ENCODE assay signal across 4 fruit fly cellular contexts in the genomic region with DNA sequence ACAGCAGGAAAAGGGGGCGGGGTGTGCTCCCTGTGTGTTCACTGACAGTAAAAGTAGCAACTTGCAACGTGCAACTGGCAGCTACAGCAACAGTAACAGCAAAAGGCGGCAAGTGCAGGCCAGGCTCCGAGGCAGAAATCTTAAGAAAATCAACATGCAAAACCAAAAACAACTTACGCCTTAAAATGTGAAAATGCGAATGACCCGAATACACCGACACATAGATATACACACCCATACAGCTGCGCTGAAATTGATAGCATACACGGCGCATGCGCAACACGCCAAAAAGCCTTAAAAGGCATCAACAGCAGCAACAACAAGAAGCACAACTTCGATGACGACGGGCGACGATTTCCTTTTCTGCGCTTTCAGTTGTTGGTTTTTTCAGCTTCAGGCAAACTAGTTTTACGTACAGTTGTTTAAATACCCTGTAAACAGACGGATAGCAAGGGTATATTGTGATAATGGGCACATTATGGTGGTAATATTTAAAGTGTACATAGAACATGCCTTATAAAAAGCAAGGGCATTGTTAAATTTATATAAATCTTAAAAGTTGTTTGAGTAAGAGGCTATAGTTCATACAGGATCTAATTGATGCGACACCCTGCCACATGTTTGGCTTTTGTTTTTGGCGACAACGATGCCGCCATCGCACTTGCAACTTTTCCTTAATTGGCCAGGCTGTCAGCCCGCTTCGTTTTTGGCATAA.
A peak's percentile ranks its signal among the peaks of the same experiment; 100 is the strongest.
TF ChIP-seq lines count a peak whose summit lies in the region.

No protein-coding gene starts in this region.

TF ChIP-seq in whole organism, embryonic, 481 proteins besides CTCF, POLR2A, EP300 and RAD21 (continued from another document and continues in another):
- TF ChIP-seq so (GFP tag; IDR thresholded peaks at IDR 0.05; lab: Robert Waterston, UW), result no peak
- TF ChIP-seq ci (GFP tag; IDR thresholded peaks at IDR 0.05; lab: Robert Waterston, UW), result 0 out of 3 replicates have a peak, but pooled peaks have one; percentile 52
- peak; percentile 20 for TF ChIP-seq oc (tag; optimal IDR thresholded peaks at IDR 0.05; lab: Kevin White, UChicago)
- peak; percentile 0 for TF ChIP-seq ind (GFP tag; optimal IDR thresholded peaks at IDR 0.05; lab: Kevin White, UChicago)
- 0 out of 2 replicates have a peak, but pooled peaks have one; percentile 12 for TF ChIP-seq ttk (GFP tag; IDR thresholded peaks at IDR 0.05; lab: Robert Waterston, UW)
- peak; percentile 79 for TF ChIP-seq Ets65A (GFP tag; lab: Kevin White, UChicago)
- no peak for TF ChIP-seq nerfin-1 (tag; optimal IDR thresholded peaks at IDR 0.05; lab: Kevin White, UChicago)
- TF ChIP-seq cwo (GFP tag; optimal IDR thresholded peaks at IDR 0.05; lab: Kevin White, UChicago), result peak; percentile 24
- TF ChIP-seq ase (GFP tag; IDR thresholded peaks at IDR 0.05; lab: Robert Waterston, UW), result peak; percentile 32; the same call in 1 of the 3 replicates
- peak; percentile 38 for TF ChIP-seq Oli (tag; optimal IDR thresholded peaks at IDR 0.05; lab: Kevin White, UChicago)
- TF ChIP-seq Blimp-1 (GFP tag; optimal IDR thresholded peaks at IDR 0.05; lab: Kevin White, UChicago), result peak; percentile 47
- TF ChIP-seq lmd (GFP tag; IDR thresholded peaks at IDR 0.05; lab: Robert Waterston, UW), result peak; percentile 27; the same call in 1 of the 2 replicates
- TF ChIP-seq CG2875 (GFP tag; optimal IDR thresholded peaks at IDR 0.05; lab: Kevin White, UChicago), result peak; percentile 17
- TF ChIP-seq CG17359 (tag; optimal IDR thresholded peaks at IDR 0.05; lab: Kevin White, UChicago), result peak; percentile 50
- TF ChIP-seq ssp (GFP tag; IDR thresholded peaks at IDR 0.05; lab: Robert Waterston, UW), result no peak
- TF ChIP-seq CG6272 (GFP tag; IDR thresholded peaks at IDR 0.05; lab: Robert Waterston, UW), result 0 out of 2 replicates have a peak, but pooled peaks have one; percentile 6
- peak; percentile 1 to 51 for TF ChIP-seq bsh (GFP tag; optimal IDR thresholded peaks at IDR 0.05; lab: Kevin White, UChicago)
- peak; percentile 30 for TF ChIP-seq CG8388 (GFP tag; optimal IDR thresholded peaks at IDR 0.05; lab: Kevin White, UChicago)
- TF ChIP-seq Mad (GFP tag; optimal IDR thresholded peaks at IDR 0.05; lab: Kevin White, UChicago), result no peak
- 0 out of 2 replicates have a peak, but pooled peaks have one; percentile 35 for TF ChIP-seq CG31441 (GFP tag; IDR thresholded peaks at IDR 0.05; lab: Robert Waterston, UW)
- TF ChIP-seq CG7786 (GFP tag; optimal IDR thresholded peaks at IDR 0.05; lab: Kevin White, UChicago), result no peak
- 0 out of 3 replicates have a peak, but pooled peaks have one; percentile 42 for TF ChIP-seq CG11456 (GFP tag; IDR thresholded peaks at IDR 0.05; lab: Robert Waterston, UW)
- TF ChIP-seq HHEX (GFP tag; optimal IDR thresholded peaks at IDR 0.05; lab: Kevin White, UChicago), result peak; percentile 2
- TF ChIP-seq CG10959 (GFP tag; IDR thresholded peaks at IDR 0.05; lab: Robert Waterston, UW), result no peak
- peak; percentile 0 for TF ChIP-seq bab2 (GFP tag; optimal IDR thresholded peaks at IDR 0.05; lab: Kevin White, UChicago)
- 0 out of 2 replicates have a peak, but pooled peaks have one; percentile 31 for TF ChIP-seq ap (GFP tag; IDR thresholded peaks at IDR 0.05; lab: Robert Waterston, UW)
- TF ChIP-seq repo (GFP tag; optimal IDR thresholded peaks at IDR 0.05; lab: Kevin White, UChicago), result no peak
- TF ChIP-seq Med (GFP tag; lab: Kevin White, UChicago), result peak; percentile 77

TF ChIP-seq in whole organism, prepupa, 60 proteins besides CTCF, POLR2A, EP300 and RAD21 (continued from another document and continues in another):
- peak; percentile 79 for TF ChIP-seq Sox102F (GFP tag; optimal IDR thresholded peaks at IDR 0.05; lab: Kevin White, UChicago)
- peak; percentile 89 for TF ChIP-seq CG4318 (GFP tag; optimal IDR thresholded peaks at IDR 0.05; lab: Kevin White, UChicago)
- peak; percentile 74 for TF ChIP-seq Sox15 (GFP tag; optimal IDR thresholded peaks at IDR 0.05; lab: Kevin White, UChicago)
- peak; percentile 19 for TF ChIP-seq Hr38 (GFP tag; optimal IDR thresholded peaks at IDR 0.05; lab: Kevin White, UChicago)
- TF ChIP-seq topi (GFP tag; optimal IDR thresholded peaks at IDR 0.05; lab: Kevin White, UChicago), result peak; percentile 86
- peak; percentile 88 for TF ChIP-seq acj6 (GFP tag; optimal IDR thresholded peaks at IDR 0.05; lab: Kevin White, UChicago)
- peak; percentile 52 for TF ChIP-seq fd85E (GFP tag; optimal IDR thresholded peaks at IDR 0.05; lab: Kevin White, UChicago)
- TF ChIP-seq CG11762 (GFP tag; optimal IDR thresholded peaks at IDR 0.05; lab: Kevin White, UChicago; ENCODE audit: insufficient read depth), result peak; percentile 93
- TF ChIP-seq Eip93F (GFP tag; optimal IDR thresholded peaks at IDR 0.05; lab: Kevin White, UChicago), result peak; percentile 22
- peak; percentile 91 for TF ChIP-seq svp (GFP tag; lab: Kevin White, UChicago)
- TF ChIP-seq CG9139 (GFP tag; optimal IDR thresholded peaks at IDR 0.05; lab: Kevin White, UChicago), result peak; percentile 56
- TF ChIP-seq CG3919 (GFP tag; optimal IDR thresholded peaks at IDR 0.05; lab: Kevin White, UChicago), result peak; percentile 95
- peak; percentile 81 for TF ChIP-seq cyc (GFP tag; optimal IDR thresholded peaks at IDR 0.05; lab: Kevin White, UChicago)
- TF ChIP-seq dsx (GFP tag; optimal IDR thresholded peaks at IDR 0.05; lab: Kevin White, UChicago; ENCODE audit: poor library complexity, severe bottlenecking), result peak; percentile 72
- peak; percentile 50 for TF ChIP-seq vri (GFP tag; optimal IDR thresholded peaks at IDR 0.05; lab: Kevin White, UChicago)
- peak; percentile 60 for TF ChIP-seq fd59A (GFP tag; optimal IDR thresholded peaks at IDR 0.05; lab: Kevin White, UChicago)
- TF ChIP-seq CG6792 (GFP tag; optimal IDR thresholded peaks at IDR 0.05; lab: Kevin White, UChicago), result peak; percentile 89
- TF ChIP-seq CG6854 (GFP tag; optimal IDR thresholded peaks at IDR 0.05; lab: Kevin White, UChicago), result peak; percentile 35
- peak; percentile 77 for TF ChIP-seq CG16779 (tag; optimal IDR thresholded peaks at IDR 0.05; lab: Kevin White, UChicago)
- peak; percentile 99 for TF ChIP-seq Eip78C (GFP tag; lab: Kevin White, UChicago)
- peak; percentile 76 for TF ChIP-seq spab (GFP tag; optimal IDR thresholded peaks at IDR 0.05; lab: Kevin White, UChicago)
- peak; percentile 96 for TF ChIP-seq CG8119 (GFP tag; IDR thresholded peaks at IDR 0.05; lab: Robert Waterston, UW)
- TF ChIP-seq eg (GFP tag; IDR thresholded peaks at IDR 0.05; lab: Robert Waterston, UW), result peak; percentile 97
- TF ChIP-seq OdsH (GFP tag; optimal IDR thresholded peaks at IDR 0.05; lab: Kevin White, UChicago), result peak; percentile 92
- peak; percentile 81 for TF ChIP-seq CG10631 (GFP tag; optimal IDR thresholded peaks at IDR 0.05; lab: Kevin White, UChicago)
- peak; percentile 59 for TF ChIP-seq Hr39 (GFP tag; optimal IDR thresholded peaks at IDR 0.05; lab: Kevin White, UChicago)
- TF ChIP-seq CG31627 (GFP tag; optimal IDR thresholded peaks at IDR 0.05; lab: Kevin White, UChicago), result peak; percentile 71
- peak; percentile 97 for TF ChIP-seq CG15336 (GFP tag; IDR thresholded peaks at IDR 0.05; lab: Robert Waterston, UW)
- peak; percentile 95 for TF ChIP-seq CG6276 (GFP tag; optimal IDR thresholded peaks at IDR 0.05; lab: Kevin White, UChicago)
- peak; percentile 88 for TF ChIP-seq CG11294 (GFP tag; IDR thresholded peaks at IDR 0.05; lab: Robert Waterston, UW)
- TF ChIP-seq net (GFP tag; optimal IDR thresholded peaks at IDR 0.05; lab: Kevin White, UChicago), result peak; percentile 88
- peak; percentile 79 for TF ChIP-seq Met (GFP tag; optimal IDR thresholded peaks at IDR 0.05; lab: Kevin White, UChicago)

TF ChIP-seq in whole organism, pupa, 21 proteins besides CTCF, POLR2A, EP300 and RAD21 (continued from another document):
- peak; percentile 70 for TF ChIP-seq rn (GFP tag; IDR thresholded peaks at IDR 0.05; lab: Robert Waterston, UW)

TF ChIP-seq in whole organism, wandering third instar larva, 38 proteins besides CTCF, POLR2A, EP300 and RAD21 (continued from another document):
- no peak for TF ChIP-seq Dif (GFP tag; optimal IDR thresholded peaks at IDR 0.05; lab: Kevin White, UChicago; ENCODE audit: partially characterized antibody)
- TF ChIP-seq usp (GFP tag; optimal IDR thresholded peaks at IDR 0.05; lab: Kevin White, UChicago), result no peak
- peak; percentile 49 for TF ChIP-seq ey (GFP tag; optimal IDR thresholded peaks at IDR 0.05; lab: Kevin White, UChicago)
